Fruit fly (Drosophila melanogaster) whole organism, embryonic: ENCODE measurements around the gene CG9961.
A peak's percentile ranks its signal among the peaks of the same experiment; 100 is the strongest.

ENCODE experiments used
- Ada2b ChIP-seq: fragments of 200-800 bp; sonication (Bioruptor generic); IDR thresholded peaks from 2 replicates; pipeline ENCODE4 v1.3.6; 2022; ENCODE audit warnings: missing biosample characterization, missing genetic modification characterization
- Atf6 ChIP-seq: fragments of 200-800 bp; sonication (Bioruptor generic); IDR thresholded peaks from 2 replicates; pipeline ENCODE4 v1.3.6; 2022; ENCODE audit warnings: missing biosample characterization, missing genetic modification characterization
- Bteb2 ChIP-seq: fragments of 200-800 bp; sonication (Bioruptor generic); optimal IDR thresholded peaks from 2 replicates; lab custom pipeline; 2016; ENCODE audit warnings: missing biosample characterization, missing genetic modification characterization
- C15 ChIP-seq: fragments of 200-800 bp; sonication (Bioruptor generic); IDR thresholded peaks from 3 replicates; pipeline ENCODE4 v1.3.6; 2022; ENCODE audit warnings: missing biosample characterization, missing genetic modification characterization
- CG10147 ChIP-seq: fragments of 200-800 bp; sonication (Bioruptor generic); optimal IDR thresholded peaks from 2 replicates; lab custom pipeline; 2019; ENCODE audit warnings: missing biosample characterization, mild to moderate bottlenecking, missing genetic modification characterization, moderate library complexity
- CG12299 ChIP-seq: fragments of 200-800 bp; sonication (Bioruptor generic); optimal IDR thresholded peaks from 2 replicates; lab custom pipeline; 2018; ENCODE audit warnings: missing biosample characterization, mild to moderate bottlenecking, missing genetic modification characterization
- CG15011 ChIP-seq: fragments of 200-800 bp; sonication (Bioruptor generic); optimal IDR thresholded peaks from 3 replicates; lab custom pipeline; 2018; ENCODE audit warnings: missing biosample characterization, mild to moderate bottlenecking, missing genetic modification characterization
- CG1602 ChIP-seq: fragments of 200-800 bp; sonication (Bioruptor generic); optimal IDR thresholded peaks from 3 replicates; lab custom pipeline; 2016; ENCODE audit warnings: missing biosample characterization, missing genetic modification characterization
- CG2120 ChIP-seq: fragments of 200-800 bp; sonication (Bioruptor generic); optimal IDR thresholded peaks from 3 replicates; lab custom pipeline; 2016; ENCODE audit warnings: missing biosample characterization, missing genetic modification characterization
- CG30431 ChIP-seq: fragments of 200-800 bp; sonication (Bioruptor generic); optimal IDR thresholded peaks from 2 replicates; lab custom pipeline; 2017; ENCODE audit warnings: missing biosample characterization, missing genetic modification characterization
- CG32767 ChIP-seq: fragments of 200-800 bp; sonication (Bioruptor generic); IDR thresholded peaks from 2 replicates; pipeline ENCODE4 v1.3.6; 2022; ENCODE audit warnings: missing biosample characterization, missing genetic modification characterization
- CG3726 ChIP-seq: fragments of 200-800 bp; sonication (Bioruptor generic); IDR thresholded peaks from 3 replicates; pipeline ENCODE4, ENCODE4 v1.3.6; 2022; ENCODE audit warnings: missing biosample characterization, missing genetic modification characterization
- CG3838 ChIP-seq: fragments of 200-800 bp; sonication (Bioruptor generic); optimal IDR thresholded peaks from 3 replicates; lab custom pipeline; 2016; ENCODE audit warnings: missing biosample characterization, missing genetic modification characterization
- CG4707 ChIP-seq: fragments of 200-800 bp; sonication (Bioruptor generic); optimal IDR thresholded peaks from 2 replicates; lab custom pipeline; 2018; ENCODE audit warnings: missing biosample characterization, mild to moderate bottlenecking, missing genetic modification characterization, moderate library complexity
- CG4820 ChIP-seq: fragments of 200-800 bp; sonication (Bioruptor generic); optimal IDR thresholded peaks from 3 replicates; lab custom pipeline; 2016; ENCODE audit warnings: missing biosample characterization, missing genetic modification characterization
- CG8359 ChIP-seq: fragments of 200-800 bp; sonication (Bioruptor generic); optimal IDR thresholded peaks from 2 replicates; lab custom pipeline; 2017; ENCODE audit warnings: missing biosample characterization, mild to moderate bottlenecking, missing genetic modification characterization, borderline replicate concordance
- CG9437 ChIP-seq: fragments of 200-800 bp; sonication (Bioruptor generic); optimal IDR thresholded peaks from 2 replicates; lab custom pipeline; 2018; ENCODE audit warnings: missing biosample characterization, mild to moderate bottlenecking, missing genetic modification characterization
- Camta ChIP-seq: fragments of 200-800 bp; sonication (Bioruptor generic); optimal IDR thresholded peaks from 2 replicates; lab custom pipeline; 2016; ENCODE audit warnings: missing biosample characterization, missing genetic modification characterization
- CkIIα-i1 ChIP-seq: fragments of 200-800 bp; sonication (Bioruptor generic); IDR thresholded peaks from 2 replicates; pipeline ENCODE4 v1.3.6; 2022; ENCODE audit warnings: missing biosample characterization, missing genetic modification characterization
- Deaf1 ChIP-seq: fragments of 200-800 bp; optimal IDR thresholded peaks from 3 replicates; lab custom pipeline; 2019; ENCODE audit warnings: missing biosample characterization, mild to moderate bottlenecking, missing genetic modification characterization, moderate library complexity
- Fer3 ChIP-seq: fragments of 200-800 bp; sonication (Bioruptor generic); optimal IDR thresholded peaks from 2 replicates; lab custom pipeline; 2018; ENCODE audit warnings: missing biosample characterization, mild to moderate bottlenecking, missing genetic modification characterization, moderate library complexity
- H15 ChIP-seq: fragments of 200-800 bp; sonication (Bioruptor generic); IDR thresholded peaks from 3 replicates; pipeline ENCODE4 v1.3.6; 2022; ENCODE audit warnings: missing biosample characterization, missing genetic modification characterization
- HLHmδ ChIP-seq: fragments of 200-800 bp; sonication (Bioruptor generic); optimal IDR thresholded peaks from 2 replicates; lab custom pipeline; 2018; ENCODE audit warnings: missing biosample characterization, mild to moderate bottlenecking, missing genetic modification characterization, moderate library complexity
- Meics ChIP-seq: fragments of 200-800 bp; sonication (Bioruptor generic); optimal IDR thresholded peaks from 2 replicates; lab custom pipeline; 2017; ENCODE audit warnings: missing biosample characterization, mild to moderate bottlenecking, missing genetic modification characterization
- Mrtf ChIP-seq: fragments of 200-800 bp; sonication (Bioruptor generic); IDR thresholded peaks from 3 replicates; pipeline ENCODE4 v1.3.6; 2022; ENCODE audit warnings: missing biosample characterization, missing genetic modification characterization
- NC2α ChIP-seq: fragments of 200-800 bp; sonication (Bioruptor generic); optimal IDR thresholded peaks from 2 replicates; lab custom pipeline; 2016; ENCODE audit warnings: missing biosample characterization, missing genetic modification characterization
- Sin3A ChIP-seq: fragments of >200 bp; optimal IDR thresholded peaks from 2 replicates; lab custom pipeline; 2018
- Sry-β ChIP-seq: fragments of 200-800 bp; sonication (Bioruptor generic); optimal IDR thresholded peaks from 2 replicates; lab custom pipeline; 2018; ENCODE audit warnings: missing biosample characterization, mild to moderate bottlenecking, missing genetic modification characterization, moderate library complexity
- Xbp1 ChIP-seq: fragments of 200-800 bp; sonication (Bioruptor generic); optimal IDR thresholded peaks from 3 replicates; lab custom pipeline; 2016; ENCODE audit warnings: missing biosample characterization, mild to moderate bottlenecking, missing genetic modification characterization
- ab ChIP-seq: fragments of 200-800 bp; sonication (Bioruptor generic); optimal IDR thresholded peaks from 2 replicates; lab custom pipeline; 2016; ENCODE audit warnings: missing biosample characterization, missing genetic modification characterization
- ap ChIP-seq: fragments of 200-800 bp; sonication (Bioruptor generic); IDR thresholded peaks from 2 replicates; pipeline ENCODE4 v1.3.6; 2022; ENCODE audit warnings: missing biosample characterization, missing genetic modification characterization
- caup ChIP-seq: fragments of 200-800 bp; sonication (Bioruptor generic); optimal IDR thresholded peaks from 3 replicates; lab custom pipeline; 2017; ENCODE audit warnings: missing biosample characterization, mild to moderate bottlenecking, missing genetic modification characterization, moderate library complexity; ENCODE audit not compliant: severe bottlenecking
- cwo ChIP-seq: fragments of 200-800 bp; sonication (Bioruptor generic); optimal IDR thresholded peaks from 3 replicates; lab custom pipeline; 2017; ENCODE audit warnings: missing biosample characterization, missing genetic modification characterization, mild to moderate bottlenecking, moderate library complexity, missing genetic modification reagents
- fd102C ChIP-seq: fragments of 200-800 bp; sonication (Bioruptor generic); optimal IDR thresholded peaks from 2 replicates; lab custom pipeline; 2018; ENCODE audit warnings: missing biosample characterization, mild to moderate bottlenecking, missing genetic modification characterization, moderate library complexity
- gce ChIP-seq: fragments of 200-800 bp; sonication (Bioruptor generic); IDR thresholded peaks from 3 replicates; pipeline ENCODE4 v1.3.6; 2022; ENCODE audit warnings: missing biosample characterization, missing genetic modification characterization
- grn ChIP-seq: fragments of 200-800 bp; sonication (Bioruptor generic); optimal IDR thresholded peaks from 3 replicates; lab custom pipeline; 2017; ENCODE audit warnings: missing biosample characterization, missing genetic modification characterization
- gsb-n ChIP-seq: fragments of 200-800 bp; sonication (Bioruptor generic); optimal IDR thresholded peaks from 3 replicates; lab custom pipeline; 2018; ENCODE audit warnings: missing biosample characterization, mild to moderate bottlenecking, missing genetic modification characterization
- h ChIP-seq: fragments of >200 bp; optimal IDR thresholded peaks from 2 replicates; lab custom pipeline; 2017
- her ChIP-seq: fragments of 200-800 bp; sonication (Bioruptor generic); optimal IDR thresholded peaks from 2 replicates; lab custom pipeline; 2016; ENCODE audit warnings: missing biosample characterization, missing genetic modification characterization
- klu ChIP-seq: fragments of 200-800 bp; sonication (Bioruptor generic); IDR thresholded peaks from 2 replicates; pipeline ENCODE4 v1.3.6; 2022; ENCODE audit warnings: missing biosample characterization, missing genetic modification characterization
- luna ChIP-seq: fragments of 200-800 bp; sonication (Bioruptor generic); optimal IDR thresholded peaks from 2 replicates; lab custom pipeline; 2016; ENCODE audit warnings: missing biosample characterization, missing genetic modification characterization
- oc ChIP-seq: fragments of 200-800 bp; sonication (Bioruptor generic); optimal IDR thresholded peaks from 2 replicates; lab custom pipeline; 2018; ENCODE audit warnings: missing biosample characterization, mild to moderate bottlenecking, missing genetic modification characterization, moderate library complexity
- otp ChIP-seq: fragments of 200-800 bp; sonication (Bioruptor generic); IDR thresholded peaks from 3 replicates; pipeline ENCODE4, ENCODE4 v1.3.6; 2022; ENCODE audit warnings: missing biosample characterization, missing genetic modification characterization
- pita ChIP-seq: fragments of 200-800 bp; sonication (Bioruptor generic); optimal IDR thresholded peaks from 2 replicates; lab custom pipeline; 2017; ENCODE audit warnings: missing biosample characterization, mild to moderate bottlenecking, missing genetic modification characterization
- pum ChIP-seq: fragments of 200-800 bp; sonication (Bioruptor generic); optimal IDR thresholded peaks from 2 replicates; lab custom pipeline; 2016; ENCODE audit warnings: missing biosample characterization, missing genetic modification characterization
- row ChIP-seq: fragments of 200-800 bp; sonication (Bioruptor generic); IDR thresholded peaks from 3 replicates; pipeline ENCODE4 v1.3.6; 2022; ENCODE audit warnings: missing biosample characterization, missing genetic modification characterization
- salm ChIP-seq: fragments of 200-800 bp; sonication (Bioruptor generic); optimal IDR thresholded peaks from 2 replicates; lab custom pipeline; 2018; ENCODE audit warnings: missing biosample characterization, mild to moderate bottlenecking, missing genetic modification characterization
- tgo ChIP-seq: fragments of 200-800 bp; sonication (Bioruptor generic); IDR thresholded peaks from 3 replicates; pipeline ENCODE4 v1.3.6; 2022; ENCODE audit warnings: missing biosample characterization, missing genetic modification characterization
- tll ChIP-seq, 2 experiments: fragments of 200-800 bp in 1 of 2; fragments of >200 bp in 1 of 2; sonication (Bioruptor generic) in 1 of 2; optimal IDR thresholded peaks; 2 replicates each; lab custom pipeline; 2017 to 2019; ENCODE audit warnings: missing biosample characterization in 2 of 2, missing genetic modification characterization in 2 of 2, mild to moderate bottlenecking in 1 of 2, moderate library complexity in 1 of 2
- twi ChIP-seq: fragments of 200-800 bp; optimal IDR thresholded peaks from 2 replicates; lab custom pipeline; 2019; ENCODE audit warnings: missing biosample characterization, mild to moderate bottlenecking, missing genetic modification characterization, moderate library complexity
- unc-4 ChIP-seq: fragments of 200-800 bp; sonication (Bioruptor generic); IDR thresholded peaks from 2 replicates; pipeline ENCODE4 v1.3.6; 2022; ENCODE audit warnings: missing biosample characterization, missing genetic modification characterization; ENCODE audit not compliant: partially characterized antibody
- zen ChIP-seq: fragments of 200-800 bp; sonication (Bioruptor generic); optimal IDR thresholded peaks from 3 replicates; lab custom pipeline; 2018; ENCODE audit warnings: missing biosample characterization, mild to moderate bottlenecking, missing genetic modification characterization, moderate library complexity

Gene CG9961

DNA sequence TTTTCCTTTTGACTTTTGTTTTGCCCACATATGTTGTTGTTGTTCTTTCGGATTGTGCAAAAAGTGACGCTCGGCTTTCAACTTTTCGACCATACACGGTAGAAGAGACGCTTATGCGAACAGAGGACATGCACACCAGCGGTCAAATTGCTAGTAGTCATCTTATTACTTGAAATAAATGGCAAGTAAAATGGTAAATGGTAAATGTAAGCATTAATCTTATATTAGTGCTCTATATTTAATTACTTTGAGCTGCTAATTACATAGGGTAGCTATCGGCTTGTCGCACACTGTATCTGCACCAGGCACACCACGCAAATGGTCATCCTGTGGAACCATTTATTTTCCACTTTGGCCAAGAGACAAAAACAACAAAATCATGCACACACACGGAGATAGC is 23.4 kb downstream of the CG9961 start (continued):
- TF ChIP-seq NC2α: no peak
- TF ChIP-seq Xbp1 (GFP tag; lab: Kevin White, UChicago): no peak
- TF ChIP-seq Sin3A (lab: Kevin White, UChicago): no peak
- TF ChIP-seq gce (GFP tag; lab: Robert Waterston, UW): no peak
- no peak for TF ChIP-seq klu
- TF ChIP-seq tll (GFP tag; optimal IDR thresholded peaks at IDR 0.05; lab: Kevin White, UChicago): no peak
- TF ChIP-seq CG15011 (GFP tag; lab: Kevin White, UChicago): no peak
- TF ChIP-seq CG3838 (GFP tag; lab: Kevin White, UChicago): no peak
- no peak for TF ChIP-seq pum (GFP tag; lab: Kevin White, UChicago)
- TF ChIP-seq cwo (GFP tag; lab: Kevin White, UChicago): no peak
- TF ChIP-seq CkIIα-i1 (GFP tag; lab: Robert Waterston, UW): no peak
- no peak for TF ChIP-seq CG12299
- 0 out of 3 replicates have a peak, but pooled peaks have one; percentile 15 for TF ChIP-seq CG3726 (GFP tag; lab: Robert Waterston, UW)
- TF ChIP-seq Mrtf (GFP tag; lab: Robert Waterston, UW): no peak
- TF ChIP-seq oc (tag; lab: Kevin White, UChicago): no peak
- TF ChIP-seq twi: no peak
- TF ChIP-seq CG32767: no peak
- no peak for TF ChIP-seq her (GFP tag; lab: Kevin White, UChicago)
- TF ChIP-seq ab: no peak
- no peak for TF ChIP-seq pita (GFP tag; lab: Kevin White, UChicago)
- TF ChIP-seq CG10147: no peak
- TF ChIP-seq CG2120 (GFP tag; lab: Kevin White, UChicago): peak; percentile 40
- TF ChIP-seq HLHmδ (GFP tag; lab: Kevin White, UChicago): no peak
- no peak for TF ChIP-seq unc-4
- no peak for TF ChIP-seq tgo (GFP tag; lab: Robert Waterston, UW)
- no peak for TF ChIP-seq h (lab: Kevin White, UChicago)
- TF ChIP-seq zen (tag; lab: Kevin White, UChicago): peak; percentile 35
- no peak for TF ChIP-seq Sry-β (GFP tag; lab: Kevin White, UChicago)
- TF ChIP-seq otp: no peak
- no peak for TF ChIP-seq Camta
- TF ChIP-seq salm (tag; lab: Kevin White, UChicago): no peak
- TF ChIP-seq CG9437 (GFP tag; lab: Kevin White, UChicago): no peak
- no peak for TF ChIP-seq CG1602 (GFP tag; lab: Kevin White, UChicago)
- no peak for TF ChIP-seq CG8359 (GFP tag; lab: Kevin White, UChicago)
- no peak for TF ChIP-seq H15 (GFP tag; lab: Robert Waterston, UW)
- TF ChIP-seq Fer3 (tag; lab: Kevin White, UChicago): peak; percentile 30
- TF ChIP-seq CG4707: no peak
- 0 out of 2 replicates have a peak, but pooled peaks have one; percentile 17 for TF ChIP-seq Ada2b (GFP tag; lab: Robert Waterston, UW)
- TF ChIP-seq C15 (GFP tag; lab: Robert Waterston, UW): 0 out of 3 replicates have a peak, but pooled peaks have one; percentile 12
- no peak for TF ChIP-seq CG4820 (GFP tag; lab: Kevin White, UChicago)
- no peak for TF ChIP-seq Deaf1 (tag; lab: Kevin White, UChicago)
- TF ChIP-seq grn: no peak
- no peak for TF ChIP-seq Bteb2 (GFP tag; lab: Kevin White, UChicago)
- TF ChIP-seq ap: 0 out of 2 replicates have a peak, but pooled peaks have one; percentile 34
- no peak for TF ChIP-seq caup
- peak; percentile 43; the same call in 2 of the 3 replicates for TF ChIP-seq row (GFP tag; lab: Robert Waterston, UW)
- no peak for TF ChIP-seq CG30431 (GFP tag; lab: Kevin White, UChicago)
- no peak for TF ChIP-seq luna (GFP tag; lab: Kevin White, UChicago)
- TF ChIP-seq Atf6 (GFP tag; lab: Robert Waterston, UW): peak; percentile 10; the same call in 1 of the 2 replicates
- TF ChIP-seq gsb-n (tag; lab: Kevin White, UChicago): no peak
- peak; percentile 14 for TF ChIP-seq Meics (GFP tag; lab: Kevin White, UChicago)
- TF ChIP-seq fd102C (GFP tag; lab: Kevin White, UChicago): no peak
